Worm (Caenorhabditis elegans) whole organism, L4 larva: ENCODE measurements around the gene C08E3.15.
A peak's percentile ranks its signal among the peaks of the same experiment; 100 is the strongest.

Source experiments
- F10B5.3 ChIP-seq: sonication (generic microtip); optimal IDR thresholded peaks from 2 replicates; lab custom pipeline; 2016; ENCODE audit warnings: mild to moderate bottlenecking, missing genetic modification characterization, missing compliant biosample characterization
- ZK546.5 ChIP-seq, 2 experiments: sonication (generic microtip); optimal IDR thresholded peaks; 2 replicates each; lab custom pipeline; 2017; ENCODE audit warnings: missing biosample characterization in 2 of 2, missing genetic modification characterization in 2 of 2
- ama-1 ChIP-seq: fragments of 150-350 bp; optimal IDR thresholded peaks from 2 replicates; lab custom pipeline; 2014; ENCODE audit warnings: inconsistent platforms, mixed read lengths
- ces-1 ChIP-seq: fragments of 150-350 bp; sonication (generic microtip); optimal IDR thresholded peaks from 4 replicates; lab custom pipeline; 2014; ENCODE audit warnings: missing biosample characterization, missing genetic modification reagents, missing genetic modification characterization
- cey-2 ChIP-seq: sonication (generic microtip); optimal IDR thresholded peaks from 3 replicates; lab custom pipeline; 2017; ENCODE audit warnings: missing genetic modification characterization, mild to moderate bottlenecking, missing compliant biosample characterization, antibody characterized with exemption, borderline replicate concordance; ENCODE audit not compliant: insufficient read depth
- dmd-8 ChIP-seq: fragments of 200-800 bp; sonication (Bioruptor generic); IDR thresholded peaks from 2 replicates; pipeline ENCODE4 v1.3.6; 2022; ENCODE audit warnings: missing genetic modification characterization, missing compliant biosample characterization
- gei-8 ChIP-seq: fragments of 200-800 bp; sonication (Bioruptor generic); optimal IDR thresholded peaks from 2 replicates; lab custom pipeline; 2018; ENCODE audit warnings: mild to moderate bottlenecking, missing genetic modification characterization, missing compliant biosample characterization
- lim-7 ChIP-seq: fragments of 200-800 bp; sonication (Bioruptor generic); IDR thresholded peaks from 2 replicates; pipeline ENCODE4 v1.3.6; 2022; ENCODE audit warnings: missing genetic modification characterization, missing compliant biosample characterization
- nhr-77 ChIP-seq: fragments of 150-350 bp; optimal IDR thresholded peaks from 2 replicates; lab custom pipeline; 2014; ENCODE audit warnings: missing biosample characterization, missing genetic modification characterization
- pqm-1 ChIP-seq: sonication (generic microtip); optimal IDR thresholded peaks from 2 replicates; lab custom pipeline; 2017; ENCODE audit warnings: missing biosample characterization, missing genetic modification characterization

DNA sequence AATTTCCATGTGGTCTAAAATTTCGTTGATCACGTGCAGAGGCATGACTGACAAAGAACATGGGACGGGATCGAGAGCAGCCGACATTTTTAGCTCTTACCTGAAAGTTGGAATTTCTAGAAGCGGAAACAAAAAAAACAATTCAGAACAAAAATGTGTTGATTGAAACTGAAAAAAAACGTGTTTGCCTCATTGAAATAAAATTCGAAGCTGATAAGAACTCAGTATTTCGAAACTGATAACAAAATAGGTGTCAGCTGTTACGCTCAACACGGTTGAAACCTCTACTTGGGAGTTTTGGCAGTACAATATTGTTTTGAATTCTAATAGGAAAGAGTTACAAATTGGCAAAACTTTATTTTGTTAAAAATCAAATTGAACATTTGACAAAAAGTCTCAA, 18.8 kb downstream of the C08E3.15 start:
- TF ChIP-seq lim-7 (GFP tag; lab: Robert Waterston, UW) (no peak), gei-8 (GFP tag; lab: Kevin White, UChicago) (no peak), ces-1 (GFP tag; lab: Kevin White, UChicago) (no peak), pqm-1 (peak; percentile 82), cey-2 (no peak), F10B5.3 (tag; lab: Kevin White, UChicago) (no peak), ama-1 (no peak), ZK546.5 (tag; optimal IDR thresholded peaks at IDR 0.05; lab: Kevin White, UChicago) (no peak), dmd-8 (GFP tag; lab: Robert Waterston, UW) (no peak), nhr-77 (peak; percentile 49)
